Worm (Caenorhabditis elegans) whole organism, L3 larva: Measurements from ENCODE around the gene E02C12.10.
"Not testable (repeated sequence)": the region's sequence is repeated elsewhere in the genome, so short reads cannot be mapped to it uniquely, and the experiment has no call there.

Experiments used
- R02D3.7 ChIP-seq: fragments of 150-350 bp; optimal IDR thresholded peaks from 2 replicates; lab custom pipeline; 2014; ENCODE audit warnings: missing biosample characterization, missing genetic modification characterization
- aly-2 ChIP-seq: fragments of 150-350 bp; optimal IDR thresholded peaks from 2 replicates; lab custom pipeline; 2014; ENCODE audit warnings: missing biosample characterization, missing genetic modification characterization
- ama-1 ChIP-seq: fragments of 150-350 bp; optimal IDR thresholded peaks from 2 replicates; lab custom pipeline; 2018
- ceh-16 ChIP-seq: sonication (generic microtip); optimal IDR thresholded peaks from 2 replicates; lab custom pipeline; 2017; ENCODE audit warnings: missing biosample characterization, missing genetic modification characterization
- ceh-28 ChIP-seq: fragments of 150-350 bp; optimal IDR thresholded peaks from 2 replicates; lab custom pipeline; 2014; ENCODE audit warnings: missing biosample characterization, missing genetic modification reagents, missing genetic modification characterization
- ceh-9 ChIP-seq: sonication (generic microtip); optimal IDR thresholded peaks from 2 replicates; lab custom pipeline; 2018; ENCODE audit warnings: missing biosample characterization, missing genetic modification characterization
- egl-27 ChIP-seq: sonication (generic microtip); optimal IDR thresholded peaks from 4 replicates; lab custom pipeline; 2017; ENCODE audit warnings: missing biosample characterization, missing genetic modification reagents, missing genetic modification characterization
- egl-5 ChIP-seq: fragments of 150-350 bp; optimal IDR thresholded peaks from 2 replicates; lab custom pipeline; 2017; ENCODE audit warnings: missing biosample characterization, missing genetic modification reagents, missing genetic modification characterization, inconsistent platforms
- elt-2 ChIP-seq: sonication (generic microtip); optimal IDR thresholded peaks from 2 replicates; lab custom pipeline; 2016; ENCODE audit warnings: missing genetic modification reagents, mild to moderate bottlenecking, missing genetic modification characterization, missing compliant biosample characterization
- fkh-10 ChIP-seq: sonication (generic microtip); optimal IDR thresholded peaks from 2 replicates; lab custom pipeline; 2017; ENCODE audit warnings: missing biosample characterization, missing genetic modification reagents, missing genetic modification characterization
- hmg-11 ChIP-seq: sonication (generic microtip); optimal IDR thresholded peaks from 2 replicates; lab custom pipeline; 2016; ENCODE audit warnings: missing genetic modification characterization, missing compliant biosample characterization
- jun-1 ChIP-seq: fragments of 150-350 bp; optimal IDR thresholded peaks from 2 replicates; lab custom pipeline; 2014; ENCODE audit warnings: missing biosample characterization, missing genetic modification reagents, missing genetic modification characterization
- lin-15B ChIP-seq: fragments of 150-350 bp; optimal IDR thresholded peaks from 2 replicates; lab custom pipeline; 2014; ENCODE audit warnings: missing biosample characterization, missing genetic modification characterization
- lin-39 ChIP-seq: fragments of 150-350 bp; optimal IDR thresholded peaks from 2 replicates; lab custom pipeline; 2018; ENCODE audit warnings: missing biosample characterization, missing genetic modification reagents, missing genetic modification characterization
- lsy-12 ChIP-seq: sonication (generic microtip); optimal IDR thresholded peaks from 2 replicates; lab custom pipeline; 2016; ENCODE audit warnings: mild to moderate bottlenecking, missing genetic modification characterization, missing compliant biosample characterization
- mdl-1 ChIP-seq: fragments of 150-350 bp; optimal IDR thresholded peaks from 2 replicates; lab custom pipeline; 2014; ENCODE audit warnings: missing biosample characterization, missing genetic modification characterization
- mml-1 ChIP-seq: fragments of 150-350 bp; sonication (generic microtip); optimal IDR thresholded peaks from 3 replicates; lab custom pipeline; 2014; ENCODE audit warnings: missing biosample characterization, missing genetic modification characterization
- nfya-1 ChIP-seq: sonication (generic microtip); optimal IDR thresholded peaks from 2 replicates; lab custom pipeline; 2017; ENCODE audit warnings: missing genetic modification characterization, mild to moderate bottlenecking, missing compliant biosample characterization, antibody characterized with exemption, moderate library complexity; ENCODE audit not compliant: insufficient read depth
- nhr-12 ChIP-seq: fragments of 150-350 bp; optimal IDR thresholded peaks from 2 replicates; lab custom pipeline; 2014; ENCODE audit warnings: missing biosample characterization, missing genetic modification characterization
- nhr-237 ChIP-seq: fragments of 150-350 bp; optimal IDR thresholded peaks from 2 replicates; lab custom pipeline; 2014; ENCODE audit warnings: missing biosample characterization, missing genetic modification characterization
- nhr-25 ChIP-seq: sonication (generic microtip); optimal IDR thresholded peaks from 2 replicates; lab custom pipeline; 2017; ENCODE audit warnings: missing biosample characterization, missing genetic modification characterization
- nhr-28 ChIP-seq: fragments of 150-350 bp; optimal IDR thresholded peaks from 2 replicates; lab custom pipeline; 2014; ENCODE audit warnings: missing biosample characterization, missing genetic modification characterization
- nhr-67 ChIP-seq: fragments of 150-350 bp; optimal IDR thresholded peaks from 2 replicates; lab custom pipeline; 2014; ENCODE audit warnings: missing biosample characterization, missing genetic modification characterization
- nhr-76 ChIP-seq: fragments of 150-350 bp; sonication (generic microtip); optimal IDR thresholded peaks from 5 replicates; lab custom pipeline; 2014; ENCODE audit warnings: missing biosample characterization, missing genetic modification characterization
- nhr-77 ChIP-seq: fragments of 150-350 bp; optimal IDR thresholded peaks from 2 replicates; lab custom pipeline; 2014; ENCODE audit warnings: missing biosample characterization, missing genetic modification characterization
- pha-4 ChIP-seq: fragments of 150-350 bp; optimal IDR thresholded peaks from 2 replicates; lab custom pipeline; 2014; ENCODE audit warnings: missing biosample characterization, missing genetic modification reagents, missing genetic modification characterization
- sea-2 ChIP-seq: fragments of 150-350 bp; sonication (generic microtip); optimal IDR thresholded peaks from 4 replicates; lab custom pipeline; 2014; ENCODE audit warnings: missing biosample characterization, missing genetic modification reagents, missing genetic modification characterization
- skn-1 ChIP-seq: fragments of 150-350 bp; optimal IDR thresholded peaks from 2 replicates; lab custom pipeline; 2014; ENCODE audit warnings: missing biosample characterization, missing genetic modification characterization
- snpc-4 ChIP-seq: fragments of 150-350 bp; optimal IDR thresholded peaks from 2 replicates; lab custom pipeline; 2014; ENCODE audit warnings: missing biosample characterization, missing genetic modification characterization
- zag-1 ChIP-seq: fragments of 150-350 bp; optimal IDR thresholded peaks from 2 replicates; lab custom pipeline; 2014; ENCODE audit warnings: missing biosample characterization, missing genetic modification characterization
- ztf-4 ChIP-seq: fragments of 150-350 bp; optimal IDR thresholded peaks from 2 replicates; lab custom pipeline; 2014; ENCODE audit warnings: missing biosample characterization, missing genetic modification characterization

E02C12.10 gene

ce11 chrV:9384359-9384758 is 6.2 kb upstream of the E02C12.10 start:
- TF ChIP-seq snpc-4 (tag; lab: Kevin White, UChicago) (no peak), mdl-1 (tag; lab: Kevin White, UChicago) (no peak), jun-1 (tag; lab: Kevin White, UChicago) (no peak), fkh-10 (GFP tag; lab: Kevin White, UChicago) (no peak), ceh-16 (tag; lab: Kevin White, UChicago) (no peak), ceh-28 (tag; lab: Kevin White, UChicago) (no peak), egl-27 (no peak), ceh-9 (tag; lab: Kevin White, UChicago) (no peak)
- TF ChIP-seq, all 47 proteins: peak for 0

ce11 chrV:9382538-9383328 is 4.5 kb upstream of the E02C12.10 start:
- TF ChIP-seq mdl-1 (tag; lab: Kevin White, UChicago) (no peak), mml-1 (tag; lab: Kevin White, UChicago) (no peak), nhr-237 (no peak), pha-4 (peak; percentile 55), sea-2 (GFP tag; lab: Kevin White, UChicago) (no peak), hmg-11 (tag; lab: Kevin White, UChicago) (no peak), elt-2 (tag; lab: Kevin White, UChicago) (peak; percentile 43), nhr-12 (tag; lab: Kevin White, UChicago) (no peak), zag-1 (tag; lab: Kevin White, UChicago) (no peak), skn-1 (tag; lab: Kevin White, UChicago) (no peak)

- no peak for TF ChIP-seq ztf-4 (tag; lab: Kevin White, UChicago)
- no peak for TF ChIP-seq nhr-76 (tag; lab: Kevin White, UChicago)
- no peak for TF ChIP-seq aly-2
- no peak for TF ChIP-seq nhr-237
- TF ChIP-seq egl-5 (tag; lab: Kevin White, UChicago) = no peak
- no peak for TF ChIP-seq R02D3.7
- no peak for TF ChIP-seq nhr-28 (tag; lab: Kevin White, UChicago)
- TF ChIP-seq nfya-1 (tag; lab: Kevin White, UChicago) = no peak
- no peak for TF ChIP-seq lsy-12 (tag; lab: Kevin White, UChicago)
- no peak for TF ChIP-seq elt-2 (tag; lab: Kevin White, UChicago)
- TF ChIP-seq skn-1 (tag; lab: Kevin White, UChicago) = no peak
- TF ChIP-seq, all 47 proteins: peak for 0
Measured at ce11 chrV:9381846-9382363, 3.7 kb upstream of the E02C12.10 start, which contains the start of gene E02C12.12. Gene E02C12.12, minus strand, starts transcription at chrV:9382313.

- not testable (repeated sequence) for TF ChIP-seq skn-1, nhr-25, nhr-28 (tag; lab: Kevin White, UChicago)
Measured at ce11 chrV:9379808-9380207, 1.6 kb upstream of the E02C12.10 start, which contains the start of gene E02C12.11. Gene E02C12.11, minus strand, starts transcription at chrV:9379908.

ce11 chrV:9376417-9376816 is 1.8 kb downstream of the E02C12.10 start, which contains the start of gene E02C12.19:
Gene E02C12.19, minus strand, starts transcription at chrV:9376517.
- TF ChIP-seq ama-1 (lab: Kevin White, UChicago) (no peak), lsy-12 (tag; lab: Kevin White, UChicago) (no peak), lin-15B (tag; lab: Kevin White, UChicago) (no peak), nfya-1 (tag; lab: Kevin White, UChicago) (no peak), ztf-4 (tag; lab: Kevin White, UChicago) (no peak), lin-39 (tag; lab: Kevin White, UChicago) (no peak), mdl-1 (tag; lab: Kevin White, UChicago) (no peak), R02D3.7 (no peak), nhr-67 (tag; lab: Kevin White, UChicago) (no peak), nhr-77 (no peak)
